Fruit fly (Drosophila melanogaster) whole organism, embryonic: Measurements from ENCODE around the gene CG10970.
A peak's percentile ranks its signal among the peaks of the same experiment; 100 is the strongest.

ENCODE experiments used
- Atf3 ChIP-seq: fragments of 200-800 bp; sonication (Bioruptor generic); optimal IDR thresholded peaks from 3 replicates; lab custom pipeline; 2016; ENCODE audit warnings: missing biosample characterization, missing genetic modification characterization
- B-H2 ChIP-seq: fragments of 200-800 bp; sonication (Bioruptor generic); optimal IDR thresholded peaks from 2 replicates; lab custom pipeline; 2018; ENCODE audit warnings: missing biosample characterization, mild to moderate bottlenecking, missing genetic modification characterization
- CG10979 ChIP-seq: fragments of 200-800 bp; sonication (Bioruptor generic); optimal IDR thresholded peaks from 2 replicates; lab custom pipeline; 2018; ENCODE audit warnings: missing biosample characterization, mild to moderate bottlenecking, missing genetic modification characterization, moderate library complexity
- CG13424 ChIP-seq: fragments of 200-800 bp; sonication (Bioruptor generic); optimal IDR thresholded peaks from 2 replicates; lab custom pipeline; 2019; ENCODE audit warnings: missing biosample characterization, mild to moderate bottlenecking, missing genetic modification characterization, moderate library complexity
- CG14710 ChIP-seq: fragments of 200-800 bp; sonication (Bioruptor generic); optimal IDR thresholded peaks from 3 replicates; lab custom pipeline; 2019; ENCODE audit warnings: missing biosample characterization, mild to moderate bottlenecking, missing genetic modification characterization, moderate library complexity
- CG15479 ChIP-seq: fragments of 200-800 bp; sonication (Bioruptor generic); optimal IDR thresholded peaks from 3 replicates; lab custom pipeline; 2019; ENCODE audit warnings: missing biosample characterization, mild to moderate bottlenecking, missing genetic modification characterization, moderate library complexity
- CG16863 ChIP-seq: fragments of 200-800 bp; sonication (Bioruptor generic); optimal IDR thresholded peaks from 3 replicates; lab custom pipeline; 2016; ENCODE audit warnings: missing biosample characterization, missing genetic modification characterization
- CG17568 ChIP-seq: fragments of 200-800 bp; sonication (Bioruptor generic); optimal IDR thresholded peaks from 2 replicates; lab custom pipeline; 2018; ENCODE audit warnings: missing biosample characterization, mild to moderate bottlenecking, missing genetic modification characterization, moderate library complexity
- CG17912 ChIP-seq: fragments of 200-800 bp; sonication (Bioruptor generic); optimal IDR thresholded peaks from 2 replicates; lab custom pipeline; 2018; ENCODE audit warnings: missing biosample characterization, mild to moderate bottlenecking, missing genetic modification characterization
- CG2120 ChIP-seq: fragments of 200-800 bp; sonication (Bioruptor generic); optimal IDR thresholded peaks from 3 replicates; lab custom pipeline; 2016; ENCODE audit warnings: missing biosample characterization, missing genetic modification characterization
- CG2199 ChIP-seq: fragments of 200-800 bp; sonication (Bioruptor generic); IDR thresholded peaks from 3 replicates; pipeline ENCODE4 v1.3.6; 2022; ENCODE audit warnings: missing biosample characterization, missing genetic modification characterization
- CG31388 ChIP-seq: fragments of 200-800 bp; sonication (Bioruptor generic); optimal IDR thresholded peaks from 2 replicates; lab custom pipeline; 2016; ENCODE audit warnings: missing biosample characterization, missing genetic modification characterization
- CG31441 ChIP-seq: fragments of 200-800 bp; sonication (Bioruptor generic); IDR thresholded peaks from 2 replicates; pipeline ENCODE4 v1.3.6; 2022; ENCODE audit warnings: missing biosample characterization, missing genetic modification characterization
- CG4820 ChIP-seq: fragments of 200-800 bp; sonication (Bioruptor generic); optimal IDR thresholded peaks from 3 replicates; lab custom pipeline; 2016; ENCODE audit warnings: missing biosample characterization, missing genetic modification characterization
- CG6175 ChIP-seq: fragments of 200-800 bp; sonication (Bioruptor generic); IDR thresholded peaks from 3 replicates; pipeline ENCODE4 v1.3.6; 2022; ENCODE audit warnings: missing biosample characterization, missing genetic modification characterization
- CG6765 ChIP-seq: fragments of 200-800 bp; sonication (Bioruptor generic); optimal IDR thresholded peaks from 3 replicates; lab custom pipeline; 2017; ENCODE audit warnings: missing biosample characterization, mild to moderate bottlenecking, missing genetic modification characterization
- CG7745 ChIP-seq: fragments of 200-800 bp; sonication (Bioruptor generic); optimal IDR thresholded peaks from 2 replicates; lab custom pipeline; 2018; ENCODE audit warnings: missing biosample characterization, mild to moderate bottlenecking, missing genetic modification characterization, moderate library complexity
- CG9609 ChIP-seq: fragments of 200-800 bp; sonication (Bioruptor generic); optimal IDR thresholded peaks from 3 replicates; lab custom pipeline; 2016; ENCODE audit warnings: missing biosample characterization, missing genetic modification characterization
- Camta ChIP-seq: fragments of 200-800 bp; sonication (Bioruptor generic); optimal IDR thresholded peaks from 2 replicates; lab custom pipeline; 2016; ENCODE audit warnings: missing biosample characterization, missing genetic modification characterization
- CoRest ChIP-seq: fragments of 200-800 bp; sonication (Bioruptor generic); optimal IDR thresholded peaks from 3 replicates; lab custom pipeline; 2018; ENCODE audit warnings: missing biosample characterization, mild to moderate bottlenecking, missing genetic modification characterization, moderate library complexity
- CrebB ChIP-seq: fragments of 200-800 bp; sonication (Bioruptor generic); optimal IDR thresholded peaks from 3 replicates; lab custom pipeline; 2018; ENCODE audit warnings: missing biosample characterization, mild to moderate bottlenecking, missing genetic modification characterization
- Dip3 ChIP-seq: fragments of 200-800 bp; sonication (Bioruptor generic); optimal IDR thresholded peaks from 3 replicates; lab custom pipeline; 2016; ENCODE audit warnings: missing biosample characterization, missing genetic modification characterization
- Drgx ChIP-seq: fragments of 200-800 bp; sonication (Bioruptor generic); IDR thresholded peaks from 2 replicates; pipeline ENCODE4 v1.3.6; 2022; ENCODE audit warnings: missing biosample characterization, missing genetic modification characterization
- E2f1 ChIP-seq: fragments of 200-800 bp; sonication (Bioruptor generic); IDR thresholded peaks from 2 replicates; pipeline ENCODE4 v1.3.6; 2022; ENCODE audit warnings: missing biosample characterization, missing genetic modification characterization
- Gsc ChIP-seq: fragments of 200-800 bp; sonication (Bioruptor generic); IDR thresholded peaks from 2 replicates; pipeline ENCODE4 v1.3.6; 2022; ENCODE audit warnings: missing biosample characterization, missing genetic modification characterization
- HLH54F ChIP-seq: fragments of 200-800 bp; sonication (Bioruptor generic); optimal IDR thresholded peaks from 3 replicates; lab custom pipeline; 2016; ENCODE audit warnings: missing biosample characterization, missing genetic modification characterization
- Ptx1 ChIP-seq: fragments of 200-800 bp; sonication (Bioruptor generic); IDR thresholded peaks from 2 replicates; pipeline ENCODE4 v1.3.6; 2022; ENCODE audit warnings: missing biosample characterization, missing genetic modification characterization
- Sox100B ChIP-seq: fragments of 200-800 bp; sonication (Bioruptor generic); optimal IDR thresholded peaks from 3 replicates; lab custom pipeline; 2018; ENCODE audit warnings: missing biosample characterization, mild to moderate bottlenecking, missing genetic modification characterization
- Stat92E ChIP-seq, 3 experiments: fragments of >200 bp in 2 of 3; fragments of 200-800 bp in 1 of 3; sonication (Bioruptor generic) in 1 of 3; optimal IDR thresholded peaks; 2 replicates each; lab custom pipeline; 2017 to 2019; ENCODE audit warnings: missing biosample characterization in 3 of 3, missing genetic modification characterization in 3 of 3, mild to moderate bottlenecking in 1 of 3, moderate library complexity in 1 of 3
- ap ChIP-seq: fragments of 200-800 bp; sonication (Bioruptor generic); IDR thresholded peaks from 2 replicates; pipeline ENCODE4 v1.3.6; 2022; ENCODE audit warnings: missing biosample characterization, missing genetic modification characterization
- bbx ChIP-seq: fragments of 200-800 bp; sonication (Bioruptor generic); IDR thresholded peaks from 2 replicates; pipeline ENCODE4 v1.3.6; 2022; ENCODE audit warnings: missing biosample characterization, missing genetic modification characterization; ENCODE audit not compliant: partially characterized antibody
- br ChIP-seq: fragments of >200 bp; optimal IDR thresholded peaks from 2 replicates; lab custom pipeline; 2017
- cato ChIP-seq: fragments of 200-800 bp; sonication (Bioruptor generic); optimal IDR thresholded peaks from 2 replicates; lab custom pipeline; 2016; ENCODE audit warnings: missing biosample characterization, missing genetic modification characterization, borderline replicate concordance
- chn ChIP-seq: fragments of 200-800 bp; sonication (Bioruptor generic); optimal IDR thresholded peaks from 2 replicates; lab custom pipeline; 2016; ENCODE audit warnings: missing biosample characterization, missing genetic modification characterization
- disco-r ChIP-seq: fragments of 200-800 bp; sonication (Bioruptor generic); optimal IDR thresholded peaks from 2 replicates; lab custom pipeline; 2016; ENCODE audit warnings: missing biosample characterization, missing genetic modification characterization
- emc ChIP-seq: fragments of 200-800 bp; sonication (Bioruptor generic); optimal IDR thresholded peaks from 2 replicates; lab custom pipeline; 2016; ENCODE audit warnings: missing biosample characterization, missing genetic modification characterization
- fd64A ChIP-seq: fragments of 200-800 bp; sonication (Bioruptor generic); optimal IDR thresholded peaks from 3 replicates; lab custom pipeline; 2018; ENCODE audit warnings: missing biosample characterization, mild to moderate bottlenecking, missing genetic modification characterization
- grau ChIP-seq: fragments of 200-800 bp; optimal IDR thresholded peaks from 3 replicates; lab custom pipeline; 2019; ENCODE audit warnings: missing biosample characterization, mild to moderate bottlenecking, missing genetic modification characterization, moderate library complexity
- gro ChIP-seq: fragments of 200-800 bp; sonication (Bioruptor generic); optimal IDR thresholded peaks from 2 replicates; lab custom pipeline; 2016; ENCODE audit warnings: missing biosample characterization, missing genetic modification characterization
- hth ChIP-seq: fragments of >200 bp; optimal IDR thresholded peaks from 2 replicates; lab custom pipeline; 2017; ENCODE audit warnings: inconsistent platforms
- jumu ChIP-seq: fragments of 200-800 bp; sonication (Bioruptor generic); optimal IDR thresholded peaks from 3 replicates; lab custom pipeline; 2016; ENCODE audit warnings: missing biosample characterization, missing genetic modification characterization
- kah ChIP-seq: fragments of 200-800 bp; sonication (Bioruptor generic); optimal IDR thresholded peaks from 2 replicates; lab custom pipeline; 2018; ENCODE audit warnings: missing biosample characterization, mild to moderate bottlenecking, missing genetic modification characterization
- luna ChIP-seq: fragments of 200-800 bp; sonication (Bioruptor generic); optimal IDR thresholded peaks from 2 replicates; lab custom pipeline; 2016; ENCODE audit warnings: missing biosample characterization, missing genetic modification characterization
- pros ChIP-seq: fragments of 200-800 bp; sonication (Bioruptor generic); optimal IDR thresholded peaks from 3 replicates; lab custom pipeline; 2019; ENCODE audit warnings: missing biosample characterization, mild to moderate bottlenecking, missing genetic modification characterization, moderate library complexity
- rib ChIP-seq: fragments of 200-800 bp; sonication (Bioruptor generic); IDR thresholded peaks from 2 replicates; pipeline ENCODE4 v1.3.6; 2022; ENCODE audit warnings: missing biosample characterization, missing genetic modification characterization
- sisA ChIP-seq: fragments of 200-800 bp; sonication (Bioruptor generic); IDR thresholded peaks from 2 replicates; pipeline ENCODE4 v1.3.6; 2022; ENCODE audit warnings: missing biosample characterization, missing genetic modification characterization
- sqz ChIP-seq: fragments of 200-800 bp; sonication (Bioruptor generic); optimal IDR thresholded peaks from 3 replicates; lab custom pipeline; 2018; ENCODE audit warnings: missing biosample characterization, mild to moderate bottlenecking, missing genetic modification characterization
- tin ChIP-seq: fragments of 200-800 bp; sonication (Bioruptor generic); optimal IDR thresholded peaks from 3 replicates; lab custom pipeline; 2016; ENCODE audit warnings: missing biosample characterization, missing genetic modification characterization
- tll ChIP-seq, 2 experiments: fragments of 200-800 bp in 1 of 2; fragments of >200 bp in 1 of 2; sonication (Bioruptor generic) in 1 of 2; optimal IDR thresholded peaks; 2 replicates each; lab custom pipeline; 2017 to 2019; ENCODE audit warnings: missing biosample characterization in 2 of 2, missing genetic modification characterization in 2 of 2, mild to moderate bottlenecking in 1 of 2, moderate library complexity in 1 of 2
- trh ChIP-seq: fragments of 200-800 bp; sonication (Bioruptor generic); optimal IDR thresholded peaks from 2 replicates; lab custom pipeline; 2016; ENCODE audit warnings: missing biosample characterization, missing genetic modification characterization
- vfl ChIP-seq: fragments of 200-800 bp; sonication (Bioruptor generic); optimal IDR thresholded peaks from 2 replicates; lab custom pipeline; 2016; ENCODE audit warnings: missing biosample characterization, missing genetic modification characterization
- vvl ChIP-seq: fragments of 200-800 bp; sonication (Bioruptor generic); IDR thresholded peaks from 2 replicates; pipeline ENCODE4 v1.3.6; 2022; ENCODE audit warnings: missing biosample characterization, missing genetic modification characterization

CG10970 gene

dm6 chrX:9118961-9119633 is 47.9 kb upstream of the CG10970 start (continued):
- no peak for TF ChIP-seq CG17568
- no peak for TF ChIP-seq luna
- TF ChIP-seq disco-r (GFP tag; lab: Kevin White, UChicago), result no peak
- no peak for TF ChIP-seq ap (GFP tag; lab: Robert Waterston, UW)
- TF ChIP-seq Camta (GFP tag; lab: Kevin White, UChicago), result peak; percentile 38
- no peak for TF ChIP-seq Dip3 (GFP tag; lab: Kevin White, UChicago)
- TF ChIP-seq sqz (GFP tag; lab: Kevin White, UChicago), result peak; percentile 31
- no peak for TF ChIP-seq trh (GFP tag; lab: Kevin White, UChicago)
- no peak for TF ChIP-seq pros (GFP tag; lab: Kevin White, UChicago)
- TF ChIP-seq CG16863, result no peak
- peak; percentile 55 for TF ChIP-seq Sox100B
- TF ChIP-seq sisA (GFP tag; lab: Robert Waterston, UW), result no peak
- TF ChIP-seq CoRest (tag; lab: Kevin White, UChicago), result no peak
- no peak for TF ChIP-seq E2f1 (GFP tag; lab: Robert Waterston, UW)
- no peak for TF ChIP-seq CG9609 (GFP tag; lab: Kevin White, UChicago)
- no peak for TF ChIP-seq bbx
- no peak for TF ChIP-seq jumu (GFP tag; lab: Kevin White, UChicago)
- TF ChIP-seq tll (GFP tag; optimal IDR thresholded peaks at IDR 0.05; lab: Kevin White, UChicago), result no peak
- TF ChIP-seq CG4820 (GFP tag; lab: Kevin White, UChicago), result peak; percentile 36
- TF ChIP-seq kah, result peak; percentile 3
- TF ChIP-seq CG2199, result no peak
- no peak for TF ChIP-seq CG7745
- TF ChIP-seq tin (GFP tag; lab: Kevin White, UChicago), result peak; percentile 35
- TF ChIP-seq CG31441 (GFP tag; lab: Robert Waterston, UW), result no peak
- TF ChIP-seq Stat92E (GFP tag; optimal IDR thresholded peaks at IDR 0.05; lab: Kevin White, UChicago), result no peak
- no peak for TF ChIP-seq Atf3 (GFP tag; lab: Kevin White, UChicago)
- TF ChIP-seq CG13424 (tag; lab: Kevin White, UChicago), result peak; percentile 37
- TF ChIP-seq CG2120 (GFP tag; lab: Kevin White, UChicago), result no peak
- no peak for TF ChIP-seq B-H2 (GFP tag; lab: Kevin White, UChicago)
- TF ChIP-seq CrebB (tag; lab: Kevin White, UChicago), result no peak
- TF ChIP-seq vfl, result no peak
- peak; percentile 53 for TF ChIP-seq Ptx1 (GFP tag; lab: Robert Waterston, UW)
- TF ChIP-seq CG6175 (GFP tag; lab: Robert Waterston, UW), result no peak
- no peak for TF ChIP-seq CG15479 (GFP tag; lab: Kevin White, UChicago)
- TF ChIP-seq Drgx (GFP tag; lab: Robert Waterston, UW), result no peak
- no peak for TF ChIP-seq gro (GFP tag; lab: Kevin White, UChicago)
- no peak for TF ChIP-seq Gsc (GFP tag; lab: Robert Waterston, UW)
- no peak for TF ChIP-seq grau (tag; lab: Kevin White, UChicago)
- TF ChIP-seq rib (GFP tag; lab: Robert Waterston, UW), result no peak
- no peak for TF ChIP-seq CG17912
- no peak for TF ChIP-seq hth (lab: Kevin White, UChicago)
- no peak for TF ChIP-seq cato
- no peak for TF ChIP-seq vvl
- no peak for TF ChIP-seq br (lab: Kevin White, UChicago)
- TF ChIP-seq CG6765 (GFP tag; lab: Kevin White, UChicago), result no peak
- no peak for TF ChIP-seq chn
- peak; percentile 47 for TF ChIP-seq CG14710 (tag; lab: Kevin White, UChicago)
- no peak for TF ChIP-seq emc
- peak; percentile 67 for TF ChIP-seq CG10979 (tag; lab: Kevin White, UChicago)
- peak; percentile 10 for TF ChIP-seq fd64A
- no peak for TF ChIP-seq HLH54F (GFP tag; lab: Kevin White, UChicago)
- no peak for TF ChIP-seq CG31388 (GFP tag; lab: Kevin White, UChicago)
